Worm (Caenorhabditis elegans): ENCODE data around the gene trap-4.
A peak's percentile ranks its signal among the peaks of the same experiment; 100 is the strongest.
"Not testable (repeated sequence)": the region's sequence is repeated elsewhere in the genome, so short reads cannot be mapped to it uniquely, and the experiment has no call there.

The trap-4 gene

DNA sequence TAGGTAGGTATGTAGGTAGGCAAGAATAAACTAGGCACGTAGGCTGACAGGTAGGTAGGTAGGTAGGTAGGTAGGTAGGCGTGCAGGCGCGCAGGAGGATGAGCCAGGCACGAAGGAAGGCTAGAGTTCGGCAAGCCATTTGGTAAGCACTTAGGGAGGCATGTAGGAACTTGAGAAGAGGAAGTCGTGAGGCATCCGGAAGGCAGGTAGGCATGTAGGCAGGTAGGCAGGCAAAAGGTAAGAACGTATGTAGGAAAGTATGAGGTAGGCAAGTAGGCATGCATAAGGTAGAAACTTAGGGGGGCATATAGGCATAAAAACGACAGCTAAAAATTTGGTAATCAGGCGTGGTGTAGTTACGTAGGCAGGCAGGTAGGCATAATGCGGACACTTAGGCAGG, 44.4 kb upstream of the trap-4 start:
- no peak for TF ChIP-seq fos-1 (tag; optimal IDR thresholded peaks at IDR 0.05)
- no peak for TF ChIP-seq nhr-25 (tag; optimal IDR thresholded peaks at IDR 0.05)
- no peak for TF ChIP-seq peb-1 (tag; optimal IDR thresholded peaks at IDR 0.05)
- TF ChIP-seq lsy-2 (tag; optimal IDR thresholded peaks at IDR 0.05): no peak
- no peak for TF ChIP-seq elt-1 (tag; optimal IDR thresholded peaks at IDR 0.05)
- no peak for TF ChIP-seq ama-1 (optimal IDR thresholded peaks at IDR 0.05)
- TF ChIP-seq F13H6.1 (tag; optimal IDR thresholded peaks at IDR 0.05): no peak
- no peak for TF ChIP-seq dmd-4 (tag; optimal IDR thresholded peaks at IDR 0.05)
- TF ChIP-seq ZK546.5 (tag; optimal IDR thresholded peaks at IDR 0.05): no peak
- no peak for TF ChIP-seq nhr-12 (tag; optimal IDR thresholded peaks at IDR 0.05)

DNA sequence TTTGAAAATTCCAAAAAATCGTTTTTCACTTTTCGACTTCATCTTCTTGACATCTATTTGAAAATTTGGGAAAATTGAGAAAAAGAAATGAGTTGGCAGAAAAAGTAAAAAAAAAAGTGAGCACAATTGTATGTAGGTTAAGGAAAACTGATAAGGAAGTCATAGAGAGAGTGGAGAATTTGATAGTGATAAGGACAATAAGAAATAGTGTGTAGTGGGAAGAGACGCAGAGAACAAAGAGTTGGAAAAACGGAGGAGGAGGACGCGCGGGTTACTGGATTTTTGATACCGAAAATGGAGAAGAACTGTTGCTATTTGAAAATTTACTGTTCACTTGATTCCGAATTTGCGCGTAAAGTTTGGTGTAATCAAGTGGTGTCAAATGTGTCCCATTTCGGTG, 41.8 kb upstream of the trap-4 start, which contains the start of gene Y56A3A.6:
TSS of gene Y56A3A.6 (minus strand) at position 53 of the 400 bp plus-strand sequence.
- TF ChIP-seq aly-2 (tag; optimal IDR thresholded peaks at IDR 0.05): no peak
- no peak for TF ChIP-seq lin-39 (tag; optimal IDR thresholded peaks at IDR 0.05)
- peak; percentile 20 for TF ChIP-seq crh-2 (tag; optimal IDR thresholded peaks at IDR 0.05)
- TF ChIP-seq fos-1 (tag; optimal IDR thresholded peaks at IDR 0.05): peak; percentile 18

DNA sequence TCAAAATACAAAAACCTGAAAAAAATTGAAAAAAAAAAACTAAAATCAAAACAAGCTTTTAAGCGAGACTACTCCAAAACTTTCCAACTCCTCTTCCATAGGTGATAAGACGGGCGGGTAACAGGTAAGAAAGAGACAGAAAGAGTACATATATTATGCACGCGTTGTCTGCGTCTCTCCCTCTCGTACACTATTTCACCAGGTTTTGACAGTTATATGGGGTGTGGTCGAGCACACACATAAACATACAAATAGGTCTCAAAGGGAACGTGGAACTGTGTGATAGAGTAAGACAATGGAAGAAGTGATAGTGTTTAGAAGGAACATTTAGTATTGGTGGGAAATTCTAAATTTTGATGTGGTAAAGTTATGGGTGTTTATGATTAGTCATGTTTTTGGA, 39.0 kb upstream of the trap-4 start:
- TF ChIP-seq ztf-4 (tag; optimal IDR thresholded peaks at IDR 0.05): no peak
- peak; percentile 40 for TF ChIP-seq fos-1 (tag; optimal IDR thresholded peaks at IDR 0.05)

DNA sequence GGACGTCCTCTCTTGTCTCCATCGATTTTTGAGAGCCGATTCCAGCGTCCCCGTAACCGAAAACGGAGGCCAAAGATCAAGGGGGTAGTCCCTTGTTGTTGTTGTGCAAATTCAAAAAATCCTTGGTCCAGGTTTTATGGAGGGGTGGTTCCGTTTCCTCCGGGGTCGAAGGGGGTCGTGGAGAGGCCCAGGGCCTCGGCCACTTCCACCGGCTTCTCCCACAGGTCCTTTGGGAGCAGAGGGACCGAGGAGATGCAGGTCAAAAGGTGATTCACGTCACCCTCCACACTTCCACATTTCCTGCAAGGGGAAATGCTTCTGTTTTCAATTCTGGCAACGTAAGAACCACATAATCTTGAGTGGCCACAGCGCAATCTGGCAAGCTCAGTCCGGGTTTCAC, 36.8 kb upstream of the trap-4 start, which contains the start of gene fbxb-22:
TSS of gene fbxb-22 (minus strand) at position 61 of the 400 bp plus-strand sequence.
- not testable (repeated sequence) for TF ChIP-seq dmd-4, nhr-21, C34F6.9 (tag; optimal IDR thresholded peaks at IDR 0.05)

DNA sequence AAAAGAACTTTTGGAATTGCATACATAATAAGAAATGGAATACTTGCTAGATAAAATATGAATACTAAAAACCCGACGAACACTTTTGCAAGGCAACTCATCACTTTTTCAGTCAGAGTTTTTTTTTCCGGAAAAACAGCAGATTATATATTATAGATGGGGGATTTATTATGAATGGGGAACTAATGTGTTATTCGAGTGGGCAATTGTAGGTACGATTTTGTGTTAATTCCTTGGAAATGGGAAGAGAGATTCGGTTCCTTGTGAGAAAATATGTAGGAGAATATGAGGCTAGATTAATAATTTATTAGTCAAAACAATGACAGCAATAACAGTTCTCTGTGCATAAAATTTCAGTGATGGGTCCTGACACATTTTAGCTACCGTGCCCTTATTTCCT, 29.2 kb upstream of the trap-4 start, which contains the start of gene faah-5:
TSS of gene faah-5 (minus strand) at position 101 of the 400 bp plus-strand sequence.
- TF ChIP-seq F13H6.1 (tag; optimal IDR thresholded peaks at IDR 0.05) (no peak), mdl-1 (tag; optimal IDR thresholded peaks at IDR 0.05) (no peak), unc-39 (tag; optimal IDR thresholded peaks at IDR 0.05) (no peak)

DNA sequence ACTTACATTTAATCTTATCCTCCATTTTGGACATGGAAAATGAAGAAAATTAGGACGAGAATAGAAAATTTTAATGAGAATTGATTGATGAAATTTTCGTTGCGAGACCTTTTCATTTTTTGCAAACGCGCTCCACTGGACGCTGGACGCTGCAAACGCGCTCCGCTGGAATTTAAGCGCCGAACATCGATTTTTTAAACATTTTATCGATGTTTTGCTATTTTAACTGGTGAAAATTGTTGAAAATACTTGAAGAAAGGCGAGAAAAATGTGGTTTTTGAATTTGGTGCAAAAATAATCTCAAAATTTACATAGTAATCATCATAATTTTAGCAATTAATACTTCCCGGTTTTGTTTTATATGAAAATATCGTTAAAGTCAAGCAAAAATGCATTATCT, 27.6 kb upstream of the trap-4 start, which contains the start of gene Y56A3A.41:
TSS of gene Y56A3A.41 (minus strand) at position 101 of the 400 bp plus-strand sequence.
- TF ChIP-seq ztf-11 (tag; optimal IDR thresholded peaks at IDR 0.05) (no peak), ztf-1 (GFP tag; conservative IDR thresholded peaks at IDR 0.05) (no peak), nhr-25 (tag; optimal IDR thresholded peaks at IDR 0.05) (no peak), ceh-82 (tag; optimal IDR thresholded peaks at IDR 0.05) (no peak), crh-2 (tag; optimal IDR thresholded peaks at IDR 0.05) (no peak), lin-13 (GFP tag; optimal IDR thresholded peaks at IDR 0.05) (no peak), nhr-237 (tag; optimal IDR thresholded peaks at IDR 0.05) (no peak), Y55F3AM.14 (GFP tag; optimal IDR thresholded peaks at IDR 0.05) (no peak), snpc-4 (tag; optimal IDR thresholded peaks at IDR 0.05) (no peak), R02D3.7 (tag; optimal IDR thresholded peaks at IDR 0.05) (no peak), zag-1 (tag; optimal IDR thresholded peaks at IDR 0.05) (no peak), nhr-21 (tag; optimal IDR thresholded peaks at IDR 0.05) (no peak), gmeb-1 (tag; optimal IDR thresholded peaks at IDR 0.05) (no peak)

DNA sequence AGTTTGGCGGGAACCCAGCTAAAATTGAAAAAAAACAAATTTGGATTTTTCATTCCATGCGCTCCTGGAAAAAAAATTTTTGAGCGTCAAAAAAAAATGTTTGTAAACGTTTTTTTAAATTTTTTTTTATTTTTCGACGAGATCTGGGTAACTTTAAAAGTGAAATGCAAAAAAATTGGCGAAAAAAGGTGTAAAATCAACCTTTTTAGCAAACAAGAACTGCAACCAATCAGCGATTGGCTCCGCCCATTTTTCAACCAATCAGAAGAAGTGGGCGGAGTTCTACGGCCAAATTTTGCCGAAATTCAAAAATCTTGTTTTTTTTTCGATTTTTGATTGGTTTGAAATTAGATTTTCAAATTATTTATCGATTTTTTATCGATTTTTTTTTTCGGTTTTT, 25.0 kb upstream of the trap-4 start:
- TF ChIP-seq nhr-12 (tag; optimal IDR thresholded peaks at IDR 0.05): no peak
- TF ChIP-seq zag-1 (tag; optimal IDR thresholded peaks at IDR 0.05): no peak
- TF ChIP-seq elt-1 (tag; optimal IDR thresholded peaks at IDR 0.05): no peak

DNA sequence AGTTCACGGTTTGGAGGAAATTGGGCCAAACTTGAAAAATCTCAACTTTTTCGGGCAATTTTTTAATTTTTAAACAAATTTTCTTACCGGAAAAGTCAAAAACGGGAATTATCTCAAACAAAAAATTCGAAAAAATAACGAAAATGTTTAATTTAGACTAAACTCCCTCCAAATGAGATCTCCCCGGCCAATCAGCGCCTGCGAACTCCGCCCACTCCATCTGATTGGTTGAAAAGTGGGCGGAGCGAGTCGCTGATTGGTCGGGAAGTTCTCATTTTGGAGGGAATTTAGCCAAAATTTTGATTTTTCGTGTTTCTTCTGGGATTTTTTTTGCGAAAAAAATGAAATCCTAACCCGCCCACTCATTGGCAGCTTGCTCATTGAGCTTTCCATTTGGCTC, 23.9 kb upstream of the trap-4 start:
- no peak for TF ChIP-seq ama-1 (optimal IDR thresholded peaks at IDR 0.05)
- no peak for TF ChIP-seq lin-11 (tag; optimal IDR thresholded peaks at IDR 0.05)
- no peak for TF ChIP-seq dmd-4 (tag; optimal IDR thresholded peaks at IDR 0.05)
- no peak for TF ChIP-seq sma-9 (GFP tag; optimal IDR thresholded peaks at IDR 0.05)
- TF ChIP-seq sma-9 (tag; optimal IDR thresholded peaks at IDR 0.05): no peak
- TF ChIP-seq blmp-1 (tag; optimal IDR thresholded peaks at IDR 0.05; ENCODE audit: insufficient read depth): no peak
- TF ChIP-seq nhr-25 (tag; optimal IDR thresholded peaks at IDR 0.05): no peak
- TF ChIP-seq skn-1 (tag; optimal IDR thresholded peaks at IDR 0.05): no peak
- TF ChIP-seq F13H6.1 (tag; optimal IDR thresholded peaks at IDR 0.05): no peak
- no peak for TF ChIP-seq snpc-4 (tag; optimal IDR thresholded peaks at IDR 0.05)
- no peak for TF ChIP-seq egl-27 (tag; optimal IDR thresholded peaks at IDR 0.05)
- TF ChIP-seq nhr-12 (tag; optimal IDR thresholded peaks at IDR 0.05): no peak
- TF ChIP-seq mdl-1 (tag; optimal IDR thresholded peaks at IDR 0.05): no peak
- no peak for TF ChIP-seq ZK546.5 (tag; optimal IDR thresholded peaks at IDR 0.05)
- no peak for TF ChIP-seq sem-4 (tag; optimal IDR thresholded peaks at IDR 0.05)
- no peak for TF ChIP-seq zag-1 (tag; optimal IDR thresholded peaks at IDR 0.05)
- no peak for TF ChIP-seq ztf-11 (tag; optimal IDR thresholded peaks at IDR 0.05)
- no peak for TF ChIP-seq gmeb-1 (tag; optimal IDR thresholded peaks at IDR 0.05)
- no peak for TF ChIP-seq ceh-16 (tag; optimal IDR thresholded peaks at IDR 0.05)

Data from whole organism, L2 larva.